Worm (Caenorhabditis elegans) whole organism, L2 larva: ENCODE data around the gene frpr-4.

Source experiments
- C34F6.9 ChIP-seq: fragments of 150-350 bp; optimal IDR thresholded peaks from 2 replicates; lab custom pipeline; 2014; ENCODE audit warnings: missing biosample characterization, missing genetic modification characterization
- ZK546.5 ChIP-seq: sonication (generic microtip); optimal IDR thresholded peaks from 2 replicates; lab custom pipeline; 2017; ENCODE audit warnings: missing biosample characterization, missing genetic modification characterization
- alr-1 ChIP-seq: fragments of 150-350 bp; optimal IDR thresholded peaks from 2 replicates; lab custom pipeline; 2014; ENCODE audit warnings: missing biosample characterization, missing genetic modification characterization
- ama-1 ChIP-seq: fragments of 150-350 bp; optimal IDR thresholded peaks from 2 replicates; lab custom pipeline; 2018; ENCODE audit warnings: inconsistent platforms
- ceh-82 ChIP-seq: fragments of 150-350 bp; optimal IDR thresholded peaks from 2 replicates; lab custom pipeline; 2014; ENCODE audit warnings: missing biosample characterization, missing genetic modification characterization
- dmd-4 ChIP-seq: sonication (generic microtip); optimal IDR thresholded peaks from 2 replicates; lab custom pipeline; 2017; ENCODE audit warnings: missing biosample characterization, missing genetic modification characterization
- egl-27 ChIP-seq: sonication (generic microtip); optimal IDR thresholded peaks from 3 replicates; lab custom pipeline; 2017; ENCODE audit warnings: missing biosample characterization, missing genetic modification reagents, missing genetic modification characterization
- elt-1 ChIP-seq: fragments of 150-350 bp; optimal IDR thresholded peaks from 2 replicates; lab custom pipeline; 2014; ENCODE audit warnings: missing biosample characterization, missing genetic modification characterization
- fos-1 ChIP-seq: fragments of 150-350 bp; optimal IDR thresholded peaks from 2 replicates; lab custom pipeline; 2014; ENCODE audit warnings: missing biosample characterization, missing genetic modification characterization
- gmeb-1 ChIP-seq: fragments of 150-350 bp; optimal IDR thresholded peaks from 2 replicates; lab custom pipeline; 2014; ENCODE audit warnings: missing biosample characterization, missing genetic modification characterization
- lin-11 ChIP-seq: fragments of 150-350 bp; sonication (generic microtip); optimal IDR thresholded peaks from 2 replicates; lab custom pipeline; 2014; ENCODE audit warnings: missing biosample characterization, missing genetic modification characterization, inconsistent platforms, mixed read lengths
- lin-13 ChIP-seq: fragments of 150-350 bp; optimal IDR thresholded peaks from 2 replicates; lab custom pipeline; 2014; ENCODE audit warnings: missing biosample characterization, missing genetic modification reagents, missing genetic modification characterization
- lsy-2 ChIP-seq, 2 experiments: fragments of 150-350 bp in 1 of 2; sonication (generic microtip) in 1 of 2; optimal IDR thresholded peaks; 2 replicates each; lab custom pipeline; 2014 to 2017; ENCODE audit warnings: missing biosample characterization in 2 of 2, missing genetic modification characterization in 2 of 2
- mab-5 ChIP-seq: fragments of 150-350 bp; optimal IDR thresholded peaks from 2 replicates; lab custom pipeline; 2014; ENCODE audit warnings: missing biosample characterization, missing genetic modification characterization
- mbf-1 ChIP-seq: sonication (generic microtip); optimal IDR thresholded peaks from 2 replicates; lab custom pipeline; 2017; ENCODE audit warnings: missing biosample characterization, missing genetic modification characterization
- mdl-1 ChIP-seq, 2 experiments: fragments of 150-350 bp in 1 of 2; sonication (generic microtip) in 1 of 2; optimal IDR thresholded peaks; 2 replicates each; lab custom pipeline; 2017; ENCODE audit warnings: missing biosample characterization in 2 of 2, missing genetic modification characterization in 2 of 2
- nhr-11 ChIP-seq: fragments of 150-350 bp; optimal IDR thresholded peaks from 2 replicates; lab custom pipeline; 2014; ENCODE audit warnings: missing biosample characterization, missing genetic modification characterization
- nhr-12 ChIP-seq: fragments of 150-350 bp; optimal IDR thresholded peaks from 2 replicates; lab custom pipeline; 2014; ENCODE audit warnings: missing biosample characterization, missing genetic modification characterization
- nhr-129 ChIP-seq: fragments of 150-350 bp; optimal IDR thresholded peaks from 2 replicates; lab custom pipeline; 2014; ENCODE audit warnings: missing biosample characterization, missing genetic modification characterization
- nhr-21 ChIP-seq: fragments of 150-350 bp; optimal IDR thresholded peaks from 2 replicates; lab custom pipeline; 2014; ENCODE audit warnings: missing biosample characterization, missing genetic modification characterization
- nhr-23 ChIP-seq: fragments of 150-350 bp; optimal IDR thresholded peaks from 2 replicates; lab custom pipeline; 2014; ENCODE audit warnings: missing biosample characterization, missing genetic modification reagents, missing genetic modification characterization
- nhr-237 ChIP-seq: fragments of 150-350 bp; optimal IDR thresholded peaks from 2 replicates; lab custom pipeline; 2014; ENCODE audit warnings: missing biosample characterization, missing genetic modification characterization
- peb-1 ChIP-seq: fragments of 150-350 bp; optimal IDR thresholded peaks from 2 replicates; lab custom pipeline; 2014; ENCODE audit warnings: missing biosample characterization, missing genetic modification characterization
- sem-4 ChIP-seq: fragments of 150-350 bp; optimal IDR thresholded peaks from 2 replicates; lab custom pipeline; 2014; ENCODE audit warnings: missing biosample characterization, missing genetic modification reagents, missing genetic modification characterization
- skn-1 ChIP-seq: sonication (generic microtip); optimal IDR thresholded peaks from 2 replicates; lab custom pipeline; 2017; ENCODE audit warnings: missing biosample characterization, missing genetic modification characterization
- sma-9 ChIP-seq, 2 experiments: fragments of 150-350 bp in 1 of 2; sonication (generic microtip) in 1 of 2; optimal IDR thresholded peaks; 2 replicates each; lab custom pipeline; 2014 to 2016; ENCODE audit warnings: missing genetic modification characterization in 2 of 2, mild to moderate bottlenecking in 1 of 2, missing biosample characterization in 1 of 2, missing compliant biosample characterization in 1 of 2, missing genetic modification reagents in 1 of 2, moderate library complexity in 1 of 2
- snpc-4 ChIP-seq: fragments of 150-350 bp; optimal IDR thresholded peaks from 2 replicates; lab custom pipeline; 2014; ENCODE audit warnings: missing biosample characterization, missing genetic modification characterization
- unc-39 ChIP-seq: fragments of 150-350 bp; optimal IDR thresholded peaks from 2 replicates; lab custom pipeline; 2014; ENCODE audit warnings: missing biosample characterization, missing genetic modification characterization
- unc-55 ChIP-seq: fragments of 150-350 bp; sonication (generic microtip); optimal IDR thresholded peaks from 3 replicates; lab custom pipeline; 2014; ENCODE audit warnings: missing biosample characterization, missing genetic modification reagents, missing genetic modification characterization
- unc-62 ChIP-seq: fragments of 150-350 bp; optimal IDR thresholded peaks from 2 replicates; lab custom pipeline; 2014; ENCODE audit warnings: missing biosample characterization, missing genetic modification reagents, missing genetic modification characterization
- zag-1 ChIP-seq: fragments of 150-350 bp; optimal IDR thresholded peaks from 2 replicates; lab custom pipeline; 2014; ENCODE audit warnings: missing biosample characterization, missing genetic modification characterization
- ztf-1 ChIP-seq: fragments of 200-800 bp; sonication (Bioruptor generic); conservative IDR thresholded peaks from 2 replicates; pipeline ENCODE4 v1.3.6; 2022; ENCODE audit warnings: missing genetic modification characterization, missing compliant biosample characterization
- ztf-4 ChIP-seq: fragments of 150-350 bp; optimal IDR thresholded peaks from 2 replicates; lab custom pipeline; 2014; ENCODE audit warnings: missing biosample characterization, missing genetic modification characterization

Gene frpr-4

ce11 chrII:5241560-5241959 is 13.8 kb downstream of the frpr-4 start, which contains the start of gene T16D1.1:
Gene T16D1.1, minus strand, starts transcription at chrII:5241660.
- TF ChIP-seq fos-1 (tag; lab: Kevin White, UChicago): no peak
- no peak for TF ChIP-seq ztf-1 (GFP tag; lab: Robert Waterston, UW)
- no peak for TF ChIP-seq mab-5 (tag; lab: Kevin White, UChicago)
- no peak for TF ChIP-seq lsy-2 (tag; optimal IDR thresholded peaks at IDR 0.05; lab: Kevin White, UChicago)
- TF ChIP-seq nhr-237 (tag; lab: Kevin White, UChicago): no peak
- no peak for TF ChIP-seq nhr-21
- no peak for TF ChIP-seq skn-1
- no peak for TF ChIP-seq ceh-82 (tag; lab: Kevin White, UChicago)
- no peak for TF ChIP-seq zag-1 (tag; lab: Kevin White, UChicago)
- TF ChIP-seq peb-1 (tag; lab: Kevin White, UChicago): no peak
- no peak for TF ChIP-seq dmd-4 (tag; lab: Kevin White, UChicago)
- TF ChIP-seq alr-1 (tag; lab: Kevin White, UChicago): no peak
- TF ChIP-seq gmeb-1 (tag; lab: Kevin White, UChicago): no peak

ce11 chrII:5238366-5238765 is 17.0 kb downstream of the frpr-4 start, which contains the start of gene pho-4:
Gene pho-4, minus strand, starts transcription at chrII:5238466.
- TF ChIP-seq nhr-129 (tag; lab: Kevin White, UChicago): no peak
- no peak for TF ChIP-seq ceh-82 (tag; lab: Kevin White, UChicago)
- TF ChIP-seq snpc-4 (tag; lab: Kevin White, UChicago): no peak
- TF ChIP-seq lsy-2 (tag; optimal IDR thresholded peaks at IDR 0.05; lab: Kevin White, UChicago): no peak
- TF ChIP-seq ZK546.5 (tag; lab: Kevin White, UChicago): no peak
- no peak for TF ChIP-seq lin-11 (tag; lab: Kevin White, UChicago)

ce11 chrII:5237699-5238098 is 17.6 kb downstream of the frpr-4 start:
- TF ChIP-seq nhr-129 (tag; lab: Kevin White, UChicago) (peak; percentile 47), gmeb-1 (tag; lab: Kevin White, UChicago) (peak; percentile 24), sma-9 (GFP tag; optimal IDR thresholded peaks at IDR 0.05; lab: Kevin White, UChicago) (peak; percentile 22), sma-9 (tag; optimal IDR thresholded peaks at IDR 0.05; lab: Kevin White, UChicago) (no peak), nhr-23 (tag; lab: Kevin White, UChicago) (no peak)

ce11 chrII:5235758-5236157 is 19.6 kb downstream of the frpr-4 start, which contains the start of gene pho-1:
Gene pho-1, minus strand, starts transcription at chrII:5235846.
- TF ChIP-seq fos-1 (tag; lab: Kevin White, UChicago): peak; percentile 82
- TF ChIP-seq sem-4 (tag; lab: Kevin White, UChicago): no peak

- TF ChIP-seq nhr-12 (tag; lab: Kevin White, UChicago): no peak
- no peak for TF ChIP-seq mab-5 (tag; lab: Kevin White, UChicago)
- TF ChIP-seq gmeb-1 (tag; lab: Kevin White, UChicago): no peak
- no peak for TF ChIP-seq skn-1
- TF ChIP-seq C34F6.9 (tag; lab: Kevin White, UChicago): no peak
- TF ChIP-seq unc-62 (GFP tag; lab: Kevin White, UChicago): no peak
- no peak for TF ChIP-seq lin-13 (GFP tag; lab: Kevin White, UChicago)
- no peak for TF ChIP-seq unc-39 (tag; lab: Kevin White, UChicago)
- no peak for TF ChIP-seq mdl-1 (tag; optimal IDR thresholded peaks at IDR 0.05; lab: Kevin White, UChicago)
- TF ChIP-seq elt-1: no peak
- TF ChIP-seq nhr-21: no peak
- no peak for TF ChIP-seq ama-1
These were observed 20.6 kb downstream of the frpr-4 start for ce11 chrII:5234728-5235127.

- no peak for TF ChIP-seq sem-4 (tag; lab: Kevin White, UChicago)
- no peak for TF ChIP-seq nhr-129 (tag; lab: Kevin White, UChicago)
- TF ChIP-seq skn-1: no peak
- no peak for TF ChIP-seq nhr-237 (tag; lab: Kevin White, UChicago)
- TF ChIP-seq unc-55 (GFP tag; lab: Kevin White, UChicago): no peak
- TF ChIP-seq ZK546.5 (tag; lab: Kevin White, UChicago): no peak
- TF ChIP-seq lin-11 (tag; lab: Kevin White, UChicago): no peak
- TF ChIP-seq mbf-1: no peak
- TF ChIP-seq ztf-4 (tag; lab: Kevin White, UChicago): no peak
- no peak for TF ChIP-seq nhr-11
- TF ChIP-seq egl-27 (tag; lab: Kevin White, UChicago): no peak
- TF ChIP-seq, all 48 proteins: peak for 0
These were observed 24.2 kb downstream of the frpr-4 start, which contains the start of gene EGAP2.1 for ce11 chrII:5231111-5231510. Gene EGAP2.1, plus strand, starts transcription at chrII:5231411.
